Worm (Caenorhabditis elegans) whole organism, L4 larva: ENCODE results near the gene ZK742.3.

Experiments
- Y5F2A.4 ChIP-seq: fragments of 200-800 bp; sonication (Bioruptor generic); optimal IDR thresholded peaks from 2 replicates; lab custom pipeline; 2018; ENCODE audit warnings: mild to moderate bottlenecking, missing genetic modification characterization, missing compliant biosample characterization
- ama-1 ChIP-seq: fragments of 150-350 bp; optimal IDR thresholded peaks from 2 replicates; lab custom pipeline; 2014; ENCODE audit warnings: inconsistent platforms, mixed read lengths
- ceh-82 ChIP-seq: sonication (generic microtip); optimal IDR thresholded peaks from 2 replicates; lab custom pipeline; 2017; ENCODE audit warnings: missing biosample characterization, missing genetic modification characterization
- dpl-1 ChIP-seq: fragments of 150-350 bp; optimal IDR thresholded peaks from 2 replicates; lab custom pipeline; 2014; ENCODE audit warnings: missing biosample characterization, missing genetic modification reagents, missing genetic modification characterization
- lin-39 ChIP-seq: fragments of 150-350 bp; optimal IDR thresholded peaks from 2 replicates; lab custom pipeline; 2014; ENCODE audit warnings: missing biosample characterization, missing genetic modification reagents, missing genetic modification characterization
- nhr-25 ChIP-seq: sonication (generic microtip); optimal IDR thresholded peaks from 2 replicates; lab custom pipeline; 2017; ENCODE audit warnings: missing genetic modification characterization, mild to moderate bottlenecking, missing compliant biosample characterization, antibody characterized with exemption, moderate library complexity, borderline replicate concordance; ENCODE audit not compliant: insufficient read depth
- ztf-11 ChIP-seq: fragments of 150-350 bp; optimal IDR thresholded peaks from 2 replicates; lab custom pipeline; 2014; ENCODE audit warnings: missing biosample characterization, missing genetic modification characterization

DNA sequence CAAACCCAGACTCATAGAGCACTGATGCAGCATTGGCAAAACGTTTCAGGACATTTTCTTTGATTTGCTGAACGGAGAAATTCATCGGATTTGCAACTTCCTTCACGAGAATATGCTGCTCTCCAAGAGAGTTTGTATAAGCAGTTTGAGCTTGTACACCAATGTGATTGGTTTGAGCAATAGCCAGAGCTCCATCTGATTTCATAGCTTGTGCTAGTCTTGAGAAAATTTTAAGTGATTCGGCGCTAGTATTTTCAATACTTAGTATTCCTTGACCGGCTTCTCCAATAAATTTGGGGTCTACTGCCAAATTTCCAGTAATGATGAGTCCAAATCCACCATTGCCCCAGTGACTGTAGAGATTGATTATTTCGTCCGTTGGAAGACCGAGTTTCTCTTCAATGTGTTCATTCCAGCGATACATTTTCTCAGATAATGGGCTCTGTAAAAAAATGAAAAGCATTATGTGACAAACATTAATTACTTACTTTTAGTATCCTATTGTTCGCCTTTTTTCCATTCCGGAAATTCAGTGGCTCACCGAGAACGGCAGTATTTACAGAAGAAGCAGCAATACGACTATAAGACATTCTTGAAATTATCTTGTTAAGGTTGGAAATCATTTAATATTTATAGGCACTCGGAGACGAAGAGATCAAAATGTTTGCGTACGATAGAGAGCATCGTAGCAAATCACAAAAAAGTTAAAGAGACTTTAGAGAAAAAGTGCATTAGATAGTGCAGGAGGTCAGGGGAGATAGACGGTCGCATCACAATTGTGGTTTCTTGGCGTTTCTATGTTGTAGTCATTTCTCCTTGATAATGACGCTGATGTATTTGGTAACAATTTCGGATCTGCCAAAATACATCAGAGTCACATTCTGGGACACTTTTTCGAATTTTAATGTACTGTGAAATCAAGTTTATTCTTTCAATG is at the start of gene ZK742.3:
- TF ChIP-seq nhr-25 (tag; lab: Kevin White, UChicago) (no peak), ztf-11 (tag; lab: Kevin White, UChicago) (no peak), ama-1 (lab: Kevin White, UChicago) (no peak), Y5F2A.4 (GFP tag; lab: Kevin White, UChicago) (no peak), ceh-82 (tag; lab: Kevin White, UChicago) (no peak), lin-39 (tag; lab: Kevin White, UChicago) (no peak), dpl-1 (GFP tag; lab: Kevin White, UChicago) (no peak)
